Worm (Caenorhabditis elegans) whole organism, mixed stage, embryonic: ENCODE measurements around the gene F43D2.7.

Experiments used
- M03D4.4 ChIP-seq: sonication (generic microtip); optimal IDR thresholded peaks from 2 replicates; lab custom pipeline; 2017; ENCODE audit warnings: mild to moderate bottlenecking, missing genetic modification characterization, missing compliant biosample characterization
- lin-13 ChIP-seq: fragments of 150-350 bp; optimal IDR thresholded peaks from 2 replicates; lab custom pipeline; 2014; ENCODE audit warnings: missing biosample characterization, missing genetic modification characterization
- lsy-2 ChIP-seq: fragments of 150-350 bp; optimal IDR thresholded peaks from 2 replicates; lab custom pipeline; 2014; ENCODE audit warnings: missing biosample characterization, missing genetic modification characterization
- nhr-237 ChIP-seq: fragments of 150-350 bp; optimal IDR thresholded peaks from 2 replicates; lab custom pipeline; 2014; ENCODE audit warnings: missing biosample characterization, missing genetic modification characterization
- nhr-28 ChIP-seq: fragments of 150-350 bp; optimal IDR thresholded peaks from 2 replicates; lab custom pipeline; 2014; ENCODE audit warnings: missing biosample characterization, missing genetic modification characterization
- pha-4 ChIP-seq: fragments of 150-350 bp; optimal IDR thresholded peaks from 2 replicates; lab custom pipeline; 2018; ENCODE audit warnings: missing biosample characterization, missing genetic modification reagents, missing genetic modification characterization
- sptf-1 ChIP-seq: sonication (generic microtip); optimal IDR thresholded peaks from 2 replicates; lab custom pipeline; 2017; ENCODE audit warnings: mild to moderate bottlenecking, missing genetic modification characterization, moderate library complexity, missing compliant biosample characterization
- unc-39 ChIP-seq: fragments of 150-350 bp; optimal IDR thresholded peaks from 2 replicates; lab custom pipeline; 2014; ENCODE audit warnings: missing biosample characterization, missing genetic modification characterization
- unc-62 ChIP-seq: fragments of 150-350 bp; optimal IDR thresholded peaks from 2 replicates; lab custom pipeline; 2014; ENCODE audit warnings: missing biosample characterization, missing genetic modification reagents, missing genetic modification characterization
- ztf-11 ChIP-seq: fragments of 150-350 bp; optimal IDR thresholded peaks from 2 replicates; lab custom pipeline; 2014; ENCODE audit warnings: missing biosample characterization, missing genetic modification characterization

DNA sequence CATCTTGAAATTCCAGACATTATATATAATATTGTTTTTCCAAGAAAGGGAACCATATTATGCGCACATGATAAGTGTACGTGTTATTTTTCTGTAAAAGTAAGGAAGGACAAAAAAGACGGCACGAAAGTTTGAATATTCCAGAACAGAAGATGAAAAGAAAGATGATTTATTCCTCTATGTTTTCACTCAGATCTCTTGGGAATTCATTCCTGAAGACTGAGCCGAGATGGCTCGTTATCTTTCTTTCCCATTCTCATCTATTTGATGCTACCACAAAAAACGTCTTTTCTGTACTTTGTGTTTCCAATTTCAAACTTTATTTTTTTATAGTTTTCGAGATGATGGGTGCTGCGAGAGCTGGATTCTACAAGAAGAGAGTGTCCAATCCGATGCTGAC, 36.2 kb downstream of the F43D2.7 start:
- no peak for TF ChIP-seq unc-39 (tag; lab: Kevin White, UChicago)
- TF ChIP-seq pha-4 (tag; lab: Kevin White, UChicago): no peak
- TF ChIP-seq lin-13 (tag; lab: Kevin White, UChicago): no peak
- TF ChIP-seq ztf-11 (tag; lab: Kevin White, UChicago): no peak
- TF ChIP-seq M03D4.4 (tag; lab: Kevin White, UChicago): no peak
- no peak for TF ChIP-seq nhr-28 (tag; lab: Kevin White, UChicago)
- TF ChIP-seq nhr-237: no peak
- TF ChIP-seq unc-62 (GFP tag; lab: Kevin White, UChicago): no peak
- no peak for TF ChIP-seq sptf-1 (tag; lab: Kevin White, UChicago)
- no peak for TF ChIP-seq lsy-2 (tag; lab: Kevin White, UChicago)
